Fruit fly (Drosophila melanogaster): Measurements from ENCODE around the gene CG34345.

CG34345 gene

DNA sequence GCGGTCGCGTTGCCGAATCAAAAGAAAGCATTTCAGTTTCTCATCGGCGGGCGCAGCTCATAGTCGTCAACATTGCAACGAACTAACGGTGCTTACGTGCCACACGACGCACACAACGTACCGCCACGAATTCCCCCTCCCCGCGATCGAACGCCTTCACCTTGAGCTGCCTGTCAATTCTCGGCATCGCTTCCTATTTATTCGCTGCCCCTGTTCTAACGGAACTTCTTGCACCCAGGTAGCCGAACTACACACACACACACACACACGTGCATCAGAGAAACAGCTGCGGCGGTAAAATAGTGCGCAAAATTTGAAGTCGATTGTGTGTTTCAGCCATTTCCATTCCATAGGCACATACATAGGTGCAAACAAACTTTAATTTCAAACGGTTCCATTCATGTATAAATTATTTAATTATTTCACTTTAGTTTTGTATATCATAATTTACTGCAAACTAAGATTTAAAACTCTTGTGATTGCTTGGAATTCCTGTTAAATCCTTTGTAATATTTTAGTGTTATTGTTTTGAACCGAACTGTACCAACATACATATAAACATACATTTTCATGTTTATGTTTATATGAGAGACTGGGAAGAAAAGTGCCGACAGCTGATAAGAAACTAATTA, 11.4 kb upstream of the CG34345 start (continued):
- TF ChIP-seq HLH54F (GFP tag; optimal IDR thresholded peaks at IDR 0.05), result no peak
- TF ChIP-seq CG13624 (GFP tag; optimal IDR thresholded peaks at IDR 0.05), result no peak
- TF ChIP-seq CG10979 (tag; optimal IDR thresholded peaks at IDR 0.05), result no peak
- TF ChIP-seq ttk (GFP tag; IDR thresholded peaks at IDR 0.05), result no peak
- TF ChIP-seq MESR4 (GFP tag; optimal IDR thresholded peaks at IDR 0.05), result no peak
- TF ChIP-seq CG31224 (GFP tag; IDR thresholded peaks at IDR 0.05), result 0 out of 2 replicates have a peak, but pooled peaks have one; percentile 13
- TF ChIP-seq CG11456 (GFP tag; IDR thresholded peaks at IDR 0.05), result 0 out of 3 replicates have a peak, but pooled peaks have one; percentile 20
- no peak for TF ChIP-seq Dip2 (GFP tag; IDR thresholded peaks at IDR 0.05)
- TF ChIP-seq tup (GFP tag; optimal IDR thresholded peaks at IDR 0.05), result no peak
- TF ChIP-seq slou (GFP tag; optimal IDR thresholded peaks at IDR 0.05), result no peak

DNA sequence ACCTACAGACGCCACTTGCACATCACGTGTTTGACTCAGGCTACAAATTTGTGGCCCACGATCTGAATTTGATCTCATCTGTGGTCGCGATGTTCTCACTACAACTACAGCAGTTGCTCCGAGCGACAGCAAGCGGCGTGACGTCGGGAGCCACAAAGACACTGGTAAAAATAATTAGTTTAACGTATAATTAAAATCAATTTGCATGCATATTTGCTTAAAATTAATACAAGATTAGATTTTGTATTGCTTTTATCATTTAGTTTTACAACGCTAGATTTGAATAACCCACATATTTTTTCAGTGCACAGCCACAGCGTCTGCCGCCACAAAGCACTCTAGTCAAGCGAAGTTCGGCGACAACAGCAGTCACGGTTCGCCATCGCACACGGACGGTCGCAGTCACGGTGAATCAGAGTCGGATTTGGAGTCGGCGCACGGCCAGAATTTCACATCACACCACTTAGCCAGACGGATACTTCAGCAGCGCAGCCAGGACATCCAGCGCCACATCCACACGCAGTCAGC, 10.4 kb upstream of the CG34345 start:
- TF ChIP-seq fd96Cb (tag; optimal IDR thresholded peaks at IDR 0.05) (peak; percentile 100), E2f1 (GFP tag; IDR thresholded peaks at IDR 0.05) (peak; percentile 100), CG8944 (GFP tag; optimal IDR thresholded peaks at IDR 0.05) (peak; percentile 100), CG18764 (GFP tag; optimal IDR thresholded peaks at IDR 0.05) (peak; percentile 100), CG10979 (tag; optimal IDR thresholded peaks at IDR 0.05) (peak; percentile 100), CG17186 (GFP tag; optimal IDR thresholded peaks at IDR 0.05) (peak; percentile 98), z (GFP tag; IDR thresholded peaks at IDR 0.05) (peak; percentile 92), CG14050 (GFP tag; IDR thresholded peaks at IDR 0.05) (peak; percentile 100), ci (GFP tag; IDR thresholded peaks at IDR 0.05) (peak; percentile 100), ind (GFP tag; optimal IDR thresholded peaks at IDR 0.05) (peak; percentile 100), CG9876 (GFP tag; optimal IDR thresholded peaks at IDR 0.05) (peak; percentile 100), Neu2 (GFP tag; optimal IDR thresholded peaks at IDR 0.05; ENCODE audit: borderline replicate concordance) (peak; percentile 99), CG7556 (GFP tag; optimal IDR thresholded peaks at IDR 0.05) (peak; percentile 100), CG11695 (GFP tag; IDR thresholded peaks at IDR 0.05) (peak; percentile 100), chm (GFP tag; IDR thresholded peaks at IDR 0.05) (peak; percentile 100), tap (tag; optimal IDR thresholded peaks at IDR 0.05) (peak; percentile 100), Mes4 (GFP tag; optimal IDR thresholded peaks at IDR 0.05) (peak; percentile 100), da (GFP tag; optimal IDR thresholded peaks at IDR 0.05) (peak; percentile 100), CG15269 (tag; optimal IDR thresholded peaks at IDR 0.05) (peak; percentile 100), zfh1 (GFP tag; IDR thresholded peaks at IDR 0.05) (peak; percentile 100), CG15514 (GFP tag; optimal IDR thresholded peaks at IDR 0.05) (peak; percentile 97), CG1233 (GFP tag; optimal IDR thresholded peaks at IDR 0.05) (peak; percentile 100), Fer3 (tag; optimal IDR thresholded peaks at IDR 0.05) (peak; percentile 100), sug (tag; optimal IDR thresholded peaks at IDR 0.05) (peak; percentile 100), CG17802 (tag; optimal IDR thresholded peaks at IDR 0.05) (peak; percentile 95), CG15479 (GFP tag; optimal IDR thresholded peaks at IDR 0.05) (peak; percentile 81), CG6254 (GFP tag; optimal IDR thresholded peaks at IDR 0.05) (peak; percentile 99), Hr78 (GFP tag; optimal IDR thresholded peaks at IDR 0.05) (peak in 1 of 2 experiments; percentile 99), Hr39 (optimal IDR thresholded peaks at IDR 0.05) (no peak), bigmax (GFP tag; optimal IDR thresholded peaks at IDR 0.05) (peak; percentile 93), sens-2 (GFP tag; IDR thresholded peaks at IDR 0.05) (peak; percentile 100), fd3F (GFP tag; optimal IDR thresholded peaks at IDR 0.05) (peak; percentile 100), CG6272 (GFP tag; IDR thresholded peaks at IDR 0.05) (peak; percentile 100), CG17568 (GFP tag; optimal IDR thresholded peaks at IDR 0.05) (peak; percentile 100), slbo (GFP tag; IDR thresholded peaks at IDR 0.05) (peak; percentile 100), CG13424 (tag; optimal IDR thresholded peaks at IDR 0.05) (peak; percentile 100), CG6683 (GFP tag; optimal IDR thresholded peaks at IDR 0.05) (peak; percentile 100), NC2α (GFP tag; optimal IDR thresholded peaks at IDR 0.05) (peak; percentile 100), Max (GFP tag; optimal IDR thresholded peaks at IDR 0.05) (peak; percentile 100)

All from whole organism, embryonic.